Worm (Caenorhabditis elegans): ENCODE results near the gene F09C8.2.

The F09C8.2 gene

ce11 chrX:16156891-16157290, 10.1 kb upstream of the F09C8.2 start (continued):
- TF ChIP-seq nhr-41 (GFP tag; IDR thresholded peaks at IDR 0.05) (no peak), ZK546.5 (tag; optimal IDR thresholded peaks at IDR 0.05) (no peak), mdl-1 (tag; optimal IDR thresholded peaks at IDR 0.05) (peak in 1 of 2 experiments; percentile 60), daf-16 (GFP tag; optimal IDR thresholded peaks at IDR 0.05) (no peak), daf-16 (tag; optimal IDR thresholded peaks at IDR 0.05) (no peak), lir-3 (tag; optimal IDR thresholded peaks at IDR 0.05) (no peak), nhr-237 (tag; optimal IDR thresholded peaks at IDR 0.05) (no peak), spr-1 (tag; optimal IDR thresholded peaks at IDR 0.05) (peak; percentile 5), tag-97 (GFP tag; IDR thresholded peaks at IDR 0.05) (no peak), duxl-1 (tag; optimal IDR thresholded peaks at IDR 0.05; ENCODE audit: poor library complexity) (peak; percentile 32), vab-7 (GFP tag; IDR thresholded peaks at IDR 0.05) (no peak), tra-1 (GFP tag; IDR thresholded peaks at IDR 0.05) (no peak), zfp-2 (tag; optimal IDR thresholded peaks at IDR 0.05) (no peak), hlh-11 (tag; optimal IDR thresholded peaks at IDR 0.05) (peak; percentile 62), fkh-10 (GFP tag; optimal IDR thresholded peaks at IDR 0.05) (no peak), lin-13 (GFP tag; optimal IDR thresholded peaks at IDR 0.05) (no peak), ceh-28 (tag; optimal IDR thresholded peaks at IDR 0.05) (no peak), snpc-4 (tag; optimal IDR thresholded peaks at IDR 0.05) (no peak), lin-1 (GFP tag; IDR thresholded peaks at IDR 0.05) (no peak), nhr-25 (tag; optimal IDR thresholded peaks at IDR 0.05; ENCODE audit: borderline replicate concordance, insufficient read depth) (no peak), nhr-42 (GFP tag; IDR thresholded peaks at IDR 0.05) (no peak), Y105C5A.15 (GFP tag; IDR thresholded peaks at IDR 0.05) (no peak), unc-62 (GFP tag; optimal IDR thresholded peaks at IDR 0.05 in 1 of 2) (no peak), unc-62 (tag; optimal IDR thresholded peaks at IDR 0.05) (no peak)

ce11 chrX:16155216-16155991, 8.6 kb upstream of the F09C8.2 start:
- no peak; the same call in 1 of the 2 replicates for TF ChIP-seq ceh-20 (GFP tag; IDR thresholded peaks at IDR 0.05)
- TF ChIP-seq cey-2 (tag; optimal IDR thresholded peaks at IDR 0.05; ENCODE audit: borderline replicate concordance, insufficient read depth), result no peak
- TF ChIP-seq dmd-6 (GFP tag; IDR thresholded peaks at IDR 0.05), result no peak
- no peak for TF ChIP-seq F49E8.2 (tag; optimal IDR thresholded peaks at IDR 0.05; ENCODE audit: borderline replicate concordance)
- TF ChIP-seq ama-1 (optimal IDR thresholded peaks at IDR 0.05), result no peak
- no peak for TF ChIP-seq D1046.2 (GFP tag; IDR thresholded peaks at IDR 0.05)
- TF ChIP-seq zip-11 (GFP tag; IDR thresholded peaks at IDR 0.05), result no peak
- TF ChIP-seq pqm-1 (tag; optimal IDR thresholded peaks at IDR 0.05), result no peak
- no peak for TF ChIP-seq saeg-2 (GFP tag; IDR thresholded peaks at IDR 0.05)
- TF ChIP-seq ZK546.5 (tag; optimal IDR thresholded peaks at IDR 0.05), result no peak
- TF ChIP-seq Y75B8A.6 (GFP tag; IDR thresholded peaks at IDR 0.05), result no peak
- no peak for TF ChIP-seq nhr-48 (tag; optimal IDR thresholded peaks at IDR 0.05)
- peak; percentile 7 for TF ChIP-seq hlh-30 (tag; optimal IDR thresholded peaks at IDR 0.05; ENCODE audit: insufficient read depth)
- TF ChIP-seq daf-16 (GFP tag; optimal IDR thresholded peaks at IDR 0.05), result peak in 1 of 2 experiments; percentile 80
- TF ChIP-seq daf-16 (tag; optimal IDR thresholded peaks at IDR 0.05), result no peak
- TF ChIP-seq nhr-42 (GFP tag; IDR thresholded peaks at IDR 0.05), result no peak
- peak; percentile 27 for TF ChIP-seq set-16 (GFP tag; IDR thresholded peaks at IDR 0.05)
- TF ChIP-seq madf-5 (GFP tag; IDR thresholded peaks at IDR 0.05), result no peak
- no peak for TF ChIP-seq tra-1 (GFP tag; IDR thresholded peaks at IDR 0.05)
- TF ChIP-seq jun-1 (tag; optimal IDR thresholded peaks at IDR 0.05), result no peak
- TF ChIP-seq lim-7 (GFP tag; IDR thresholded peaks at IDR 0.05), result 0 out of 2 replicates have a peak, but pooled peaks have one; percentile 5
- no peak for TF ChIP-seq vab-7 (GFP tag; IDR thresholded peaks at IDR 0.05)
- TF ChIP-seq fkh-10 (GFP tag; optimal IDR thresholded peaks at IDR 0.05), result no peak
- peak in 1 of 2 experiments; percentile 50 for TF ChIP-seq hif-1 (tag; optimal IDR thresholded peaks at IDR 0.05)
- no peak for TF ChIP-seq dpl-1 (GFP tag; optimal IDR thresholded peaks at IDR 0.05)
- peak in 1 of 2 experiments; percentile 1 for TF ChIP-seq lsy-2 (tag; optimal IDR thresholded peaks at IDR 0.05)
- 0 out of 2 replicates have a peak, but pooled peaks have one; percentile 32 for TF ChIP-seq hmg-1.1 (GFP tag; IDR thresholded peaks at IDR 0.05)
- no peak for TF ChIP-seq zfp-2 (tag; optimal IDR thresholded peaks at IDR 0.05)
- TF ChIP-seq aha-1 (tag), result peak; percentile 58
- TF ChIP-seq hlh-11 (tag; optimal IDR thresholded peaks at IDR 0.05), result peak; percentile 38
- TF ChIP-seq egl-43 (GFP tag; IDR thresholded peaks at IDR 0.05), result no peak
- TF ChIP-seq unc-62 (GFP tag; optimal IDR thresholded peaks at IDR 0.05 in 1 of 2), result peak in 1 of 2 experiments; percentile 94
- TF ChIP-seq unc-62 (tag; optimal IDR thresholded peaks at IDR 0.05), result no peak
- no peak for TF ChIP-seq zfp-3 (GFP tag; conservative IDR thresholded peaks at IDR 0.05)
